Fruit fly (Drosophila melanogaster) whole organism, embryonic: ENCODE measurements around the gene Bcat.

Experiments used
- Asciz ChIP-seq: fragments of 200-800 bp; sonication (Bioruptor generic); optimal IDR thresholded peaks from 2 replicates; lab custom pipeline; 2017; ENCODE audit warnings: missing biosample characterization, mild to moderate bottlenecking, missing genetic modification characterization, missing genetic modification reagents
- CG12942 ChIP-seq: fragments of 200-800 bp; sonication (Bioruptor generic); optimal IDR thresholded peaks from 3 replicates; lab custom pipeline; 2016; ENCODE audit warnings: missing biosample characterization, missing genetic modification characterization
- CG16863 ChIP-seq: fragments of 200-800 bp; sonication (Bioruptor generic); optimal IDR thresholded peaks from 3 replicates; lab custom pipeline; 2016; ENCODE audit warnings: missing biosample characterization, missing genetic modification characterization
- CG43689 ChIP-seq: fragments of 200-800 bp; sonication (Bioruptor generic); IDR thresholded peaks from 2 replicates; pipeline ENCODE4 v1.3.6; 2022; ENCODE audit warnings: missing biosample characterization, missing genetic modification characterization
- CG5245 ChIP-seq: fragments of 200-800 bp; sonication (Bioruptor generic); optimal IDR thresholded peaks from 3 replicates; lab custom pipeline; 2016; ENCODE audit warnings: missing biosample characterization, missing genetic modification characterization
- CG9437 ChIP-seq: fragments of 200-800 bp; sonication (Bioruptor generic); optimal IDR thresholded peaks from 2 replicates; lab custom pipeline; 2018; ENCODE audit warnings: missing biosample characterization, mild to moderate bottlenecking, missing genetic modification characterization
- Hr51 ChIP-seq, 2 experiments: fragments of 200-800 bp; sonication (Bioruptor generic); optimal IDR thresholded peaks; 2 replicates in 1 of 2; 3 replicates in 1 of 2; lab custom pipeline; 2016 to 2018; ENCODE audit warnings: missing biosample characterization in 2 of 2, missing genetic modification characterization in 2 of 2, mild to moderate bottlenecking in 1 of 2, moderate library complexity in 1 of 2
- Mes4 ChIP-seq: fragments of 200-800 bp; sonication (Bioruptor generic); optimal IDR thresholded peaks from 2 replicates; lab custom pipeline; 2016; ENCODE audit warnings: missing biosample characterization, missing genetic modification characterization
- Usf ChIP-seq: fragments of 200-800 bp; sonication (Bioruptor generic); optimal IDR thresholded peaks from 2 replicates; lab custom pipeline; 2017; ENCODE audit warnings: missing genotype, missing biosample characterization, missing genetic modification characterization
- btn ChIP-seq: fragments of 200-800 bp; sonication (Bioruptor generic); optimal IDR thresholded peaks from 2 replicates; lab custom pipeline; 2016; ENCODE audit warnings: missing biosample characterization, missing genetic modification characterization
- cato ChIP-seq: fragments of 200-800 bp; sonication (Bioruptor generic); optimal IDR thresholded peaks from 2 replicates; lab custom pipeline; 2016; ENCODE audit warnings: missing biosample characterization, missing genetic modification characterization, borderline replicate concordance
- exex ChIP-seq: fragments of 200-800 bp; sonication (Bioruptor generic); optimal IDR thresholded peaks from 4 replicates; lab custom pipeline; 2018; ENCODE audit warnings: missing biosample characterization, mild to moderate bottlenecking, missing genetic modification characterization, moderate library complexity
- jigr1 ChIP-seq: fragments of 200-800 bp; sonication (Bioruptor generic); IDR thresholded peaks from 3 replicates; pipeline ENCODE4 v1.3.6; 2022; ENCODE audit warnings: missing biosample characterization, missing genetic modification characterization

DNA sequence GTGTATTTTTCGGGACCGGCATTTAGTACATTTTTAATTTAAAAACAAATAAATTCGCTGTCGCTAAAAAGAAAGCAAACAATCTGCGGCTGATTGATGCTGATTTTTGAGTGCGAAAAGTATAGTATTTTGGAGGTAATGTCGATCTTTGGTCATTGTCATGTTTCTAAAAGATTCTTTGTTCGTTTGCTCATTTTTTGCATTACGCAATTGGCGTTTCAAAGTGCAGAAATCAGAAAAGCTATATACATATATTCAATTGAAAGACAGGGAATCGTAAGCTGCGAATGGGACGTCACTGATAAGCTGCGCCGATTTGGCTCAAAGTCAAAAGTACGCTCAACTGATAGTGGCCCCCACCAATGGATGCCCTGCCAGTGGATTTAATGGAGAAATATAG, 24.2 kb upstream of the Bcat start:
- TF ChIP-seq Asciz (GFP tag; lab: Kevin White, UChicago) (no peak), CG43689 (GFP tag; lab: Robert Waterston, UW) (no peak), exex (tag; lab: Kevin White, UChicago) (no peak), cato (no peak), btn (GFP tag; lab: Kevin White, UChicago) (no peak), Mes4 (GFP tag; lab: Kevin White, UChicago) (no peak), Usf (GFP tag; lab: Kevin White, UChicago) (no peak), CG9437 (GFP tag; lab: Kevin White, UChicago) (no peak), CG12942 (GFP tag; lab: Kevin White, UChicago) (no peak), CG16863 (GFP tag; lab: Kevin White, UChicago) (no peak), CG5245 (GFP tag; lab: Kevin White, UChicago) (no peak), jigr1 (GFP tag; lab: Robert Waterston, UW) (no peak), Hr51 (GFP tag; optimal IDR thresholded peaks at IDR 0.05; lab: Kevin White, UChicago) (no peak)
